Worm (Caenorhabditis elegans) whole organism, young adult: Measurements from ENCODE around the gene C04E6.4.

Experiments
- B0261.1 ChIP-seq: sonication (generic microtip); optimal IDR thresholded peaks from 2 replicates; lab custom pipeline; 2016; ENCODE audit warnings: mild to moderate bottlenecking, missing genetic modification characterization, moderate library complexity, missing compliant biosample characterization
- C17E4.6 ChIP-seq: fragments of 200-800 bp; sonication (Bioruptor generic); IDR thresholded peaks from 2 replicates; pipeline ENCODE4 v1.3.6; 2022; ENCODE audit warnings: missing genetic modification reagents, missing genetic modification characterization, missing compliant biosample characterization
- F10E7.11 ChIP-seq: sonication (generic microtip); optimal IDR thresholded peaks from 2 replicates; lab custom pipeline; 2017; ENCODE audit warnings: mild to moderate bottlenecking, missing genetic modification characterization, moderate library complexity, missing compliant biosample characterization
- F55B11.4 ChIP-seq: sonication (generic microtip); optimal IDR thresholded peaks from 2 replicates; lab custom pipeline; 2016; ENCODE audit warnings: missing compliant biosample characterization, missing genetic modification characterization, borderline replicate concordance; ENCODE audit not compliant: insufficient read depth
- F57C9.4 ChIP-seq: sonication (generic microtip); optimal IDR thresholded peaks from 2 replicates; lab custom pipeline; 2017; ENCODE audit warnings: mild to moderate bottlenecking, missing genetic modification characterization, missing compliant biosample characterization
- K11D2.4 ChIP-seq: fragments of 200-800 bp; sonication (Bioruptor generic); IDR thresholded peaks from 2 replicates; pipeline ENCODE4 v1.3.6; 2022; ENCODE audit warnings: missing genetic modification reagents, missing genetic modification characterization, missing compliant biosample characterization
- T26A5.8 ChIP-seq: sonication (generic microtip); optimal IDR thresholded peaks from 2 replicates; lab custom pipeline; 2016; ENCODE audit warnings: missing genetic modification characterization, missing compliant biosample characterization
- Y53F4B.3 ChIP-seq: fragments of 200-800 bp; sonication (Bioruptor generic); IDR thresholded peaks from 2 replicates; pipeline ENCODE4 v1.3.6; 2022; ENCODE audit warnings: missing genetic modification reagents, missing genetic modification characterization, missing compliant biosample characterization
- ZK185.1 ChIP-seq: sonication (generic microtip); optimal IDR thresholded peaks from 2 replicates; lab custom pipeline; 2016; ENCODE audit warnings: mild to moderate bottlenecking, missing genetic modification characterization, missing compliant biosample characterization; ENCODE audit not compliant: poor library complexity, severe bottlenecking
- attf-3 ChIP-seq: fragments of 200-800 bp; sonication (Bioruptor generic); conservative IDR thresholded peaks from 2 replicates; pipeline ENCODE4 v1.3.6; 2022; ENCODE audit warnings: missing genetic modification reagents, missing genetic modification characterization, missing compliant biosample characterization
- ceh-40 ChIP-seq: fragments of 200-800 bp; sonication (Bioruptor generic); IDR thresholded peaks from 2 replicates; pipeline ENCODE4 v1.3.6; 2022; ENCODE audit warnings: missing genetic modification characterization, missing compliant biosample characterization
- ceh-91 ChIP-seq: fragments of 200-800 bp; sonication (Bioruptor generic); IDR thresholded peaks from 2 replicates; pipeline ENCODE4 v1.3.6; 2022; ENCODE audit warnings: missing genetic modification reagents, missing genetic modification characterization, missing compliant biosample characterization
- die-1 ChIP-seq: sonication (generic microtip); optimal IDR thresholded peaks from 2 replicates; lab custom pipeline; 2016; ENCODE audit warnings: missing genotype, mild to moderate bottlenecking, missing genetic modification characterization, missing compliant biosample characterization
- hrde-1 ChIP-seq: sonication (generic microtip); optimal IDR thresholded peaks from 2 replicates; lab custom pipeline; 2016; ENCODE audit warnings: missing genetic modification characterization, mild to moderate bottlenecking, missing compliant biosample characterization, moderate library complexity, missing genotype, missing genetic modification reagents, borderline replicate concordance
- hsf-1 ChIP-seq: fragments of 200-800 bp; sonication (Bioruptor generic); IDR thresholded peaks from 2 replicates; pipeline ENCODE4 v1.3.6; 2022; ENCODE audit warnings: missing genetic modification reagents, missing genetic modification characterization, missing compliant biosample characterization
- let-526 ChIP-seq: fragments of 200-800 bp; sonication (Bioruptor generic); IDR thresholded peaks from 2 replicates; pipeline ENCODE4 v1.3.6; 2022; ENCODE audit warnings: missing genetic modification reagents, missing genetic modification characterization, missing compliant biosample characterization
- lir-1 ChIP-seq: fragments of 200-800 bp; sonication (Bioruptor generic); conservative IDR thresholded peaks from 2 replicates; pipeline ENCODE4 v1.3.6; 2022; ENCODE audit warnings: missing genetic modification reagents, missing genetic modification characterization, missing compliant biosample characterization
- lsy-27 ChIP-seq: sonication (generic microtip); optimal IDR thresholded peaks from 2 replicates; lab custom pipeline; 2017; ENCODE audit warnings: missing genetic modification characterization, mild to moderate bottlenecking, missing compliant biosample characterization, antibody characterized with exemption, missing genotype, borderline replicate concordance; ENCODE audit not compliant: insufficient read depth
- madf-6 ChIP-seq: fragments of 200-800 bp; sonication (Bioruptor generic); IDR thresholded peaks from 2 replicates; pipeline ENCODE4 v1.3.6; 2022; ENCODE audit warnings: missing genetic modification reagents, missing genetic modification characterization, missing compliant biosample characterization
- madf-8 ChIP-seq: fragments of 200-800 bp; sonication (Bioruptor generic); conservative IDR thresholded peaks from 2 replicates; pipeline ENCODE4 v1.3.6; 2022; ENCODE audit warnings: missing genetic modification reagents, missing genetic modification characterization, missing compliant biosample characterization
- mel-28 ChIP-seq: sonication (generic microtip); optimal IDR thresholded peaks from 2 replicates; lab custom pipeline; 2016; ENCODE audit warnings: borderline replicate concordance, mild to moderate bottlenecking, missing genetic modification characterization, missing compliant biosample characterization
- mes-4 ChIP-seq: sonication (generic microtip); optimal IDR thresholded peaks from 2 replicates; lab custom pipeline; 2016; ENCODE audit warnings: missing genotype, missing genetic modification characterization, missing compliant biosample characterization
- nfyb-1 ChIP-seq: fragments of 200-800 bp; sonication (Bioruptor generic); IDR thresholded peaks from 2 replicates; pipeline ENCODE4 v1.3.6; 2022; ENCODE audit warnings: missing genetic modification reagents, missing genetic modification characterization, missing compliant biosample characterization
- nhr-179 ChIP-seq: sonication (generic microtip); optimal IDR thresholded peaks from 2 replicates; lab custom pipeline; 2016; ENCODE audit warnings: mild to moderate bottlenecking, missing genetic modification characterization, missing compliant biosample characterization
- nhr-27 ChIP-seq: fragments of 200-800 bp; sonication (Bioruptor generic); optimal IDR thresholded peaks from 2 replicates; lab custom pipeline; 2018; ENCODE audit warnings: mild to moderate bottlenecking, missing genetic modification characterization, moderate library complexity, missing compliant biosample characterization
- nhr-80 ChIP-seq: sonication (generic microtip); optimal IDR thresholded peaks from 2 replicates; lab custom pipeline; 2016; ENCODE audit warnings: missing genetic modification characterization, missing compliant biosample characterization
- pbrm-1 ChIP-seq: fragments of 200-800 bp; sonication (Bioruptor generic); IDR thresholded peaks from 2 replicates; pipeline ENCODE4 v1.3.6; 2022; ENCODE audit warnings: missing genetic modification reagents, missing genetic modification characterization, missing compliant biosample characterization
- snpc-1.1 ChIP-seq: sonication (generic microtip); optimal IDR thresholded peaks from 2 replicates; lab custom pipeline; 2017; ENCODE audit warnings: missing genetic modification characterization, mild to moderate bottlenecking, missing compliant biosample characterization, antibody characterized with exemption, moderate library complexity, missing genotype, missing genetic modification reagents; ENCODE audit not compliant: insufficient read depth
- snpc-1.3 ChIP-seq: sonication (generic microtip); optimal IDR thresholded peaks from 2 replicates; lab custom pipeline; 2017; ENCODE audit warnings: missing genetic modification characterization, mild to moderate bottlenecking, missing compliant biosample characterization, antibody characterized with exemption, moderate library complexity, missing genotype, missing genetic modification reagents; ENCODE audit not compliant: insufficient read depth
- snpc-3.4 ChIP-seq: sonication (generic microtip); optimal IDR thresholded peaks from 2 replicates; lab custom pipeline; 2017; ENCODE audit warnings: missing genetic modification characterization, mild to moderate bottlenecking, missing compliant biosample characterization, antibody characterized with exemption, moderate library complexity, missing genotype, missing genetic modification reagents
- sptf-2 ChIP-seq: fragments of 200-800 bp; sonication (Bioruptor generic); optimal IDR thresholded peaks from 2 replicates; lab custom pipeline; 2018; ENCODE audit warnings: mild to moderate bottlenecking, missing genetic modification characterization, missing compliant biosample characterization
- xnd-1 ChIP-seq: sonication (generic microtip); optimal IDR thresholded peaks from 2 replicates; lab custom pipeline; 2016; ENCODE audit warnings: missing genotype, missing genetic modification reagents, missing genetic modification characterization, missing compliant biosample characterization
- zfh-2 ChIP-seq: fragments of 200-800 bp; sonication (Bioruptor generic); conservative IDR thresholded peaks from 2 replicates; pipeline ENCODE4 v1.3.6; 2022; ENCODE audit warnings: missing genetic modification reagents, missing genetic modification characterization, missing compliant biosample characterization
- zim-3 ChIP-seq: sonication (generic microtip); optimal IDR thresholded peaks from 2 replicates; lab custom pipeline; 2017; ENCODE audit warnings: mild to moderate bottlenecking, missing genetic modification characterization, moderate library complexity, missing compliant biosample characterization
- ztf-26 ChIP-seq: sonication (generic microtip); optimal IDR thresholded peaks from 2 replicates; lab custom pipeline; 2017; ENCODE audit warnings: missing genetic modification characterization, missing compliant biosample characterization
- ztf-3 ChIP-seq: fragments of 200-800 bp; sonication (Bioruptor generic); optimal IDR thresholded peaks from 2 replicates; lab custom pipeline; 2018; ENCODE audit warnings: mild to moderate bottlenecking, missing genetic modification characterization, missing compliant biosample characterization

C04E6.4 gene

DNA sequence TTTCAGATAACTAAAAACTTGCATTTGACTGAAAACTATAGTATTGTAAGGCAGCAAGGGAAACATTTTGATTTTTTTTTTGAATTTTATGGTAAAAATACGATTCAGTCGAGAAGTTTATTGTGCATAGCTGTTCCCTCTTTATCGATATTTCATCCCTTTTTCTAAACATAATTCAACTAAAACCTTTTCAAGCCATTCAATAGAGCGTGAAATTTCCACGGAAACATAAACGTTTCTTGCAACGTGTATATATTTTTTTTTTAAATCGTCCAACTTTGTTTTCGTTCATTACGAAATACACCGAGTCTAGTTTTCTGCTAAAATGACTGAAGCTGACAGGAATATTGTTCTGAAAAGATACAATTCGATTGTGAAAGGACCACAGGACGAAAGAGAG, 35.4 kb upstream of the C04E6.4 start, which contains the start of gene C02G6.2:
TSS of gene C02G6.2 (plus strand) at position 301 of the 400 bp plus-strand sequence.
- TF ChIP-seq xnd-1 (tag; lab: Kevin White, UChicago) = no peak
- TF ChIP-seq nhr-179 (tag; lab: Kevin White, UChicago) = no peak
- TF ChIP-seq ceh-91 (GFP tag; lab: Robert Waterston, UW) = no peak
- no peak for TF ChIP-seq snpc-1.1 (tag; lab: Kevin White, UChicago)
- TF ChIP-seq nhr-80 (tag; lab: Kevin White, UChicago) = no peak
- no peak for TF ChIP-seq ztf-26 (tag; lab: Kevin White, UChicago)
- no peak for TF ChIP-seq B0261.1 (tag; lab: Kevin White, UChicago)
- TF ChIP-seq ztf-3 (GFP tag; lab: Kevin White, UChicago) = no peak
- no peak for TF ChIP-seq zfh-2 (GFP tag; lab: Robert Waterston, UW)
- no peak for TF ChIP-seq sptf-2
- no peak for TF ChIP-seq F57C9.4 (tag; lab: Kevin White, UChicago)
- TF ChIP-seq nhr-27 (tag; lab: Kevin White, UChicago) = no peak
- no peak for TF ChIP-seq die-1 (tag; lab: Kevin White, UChicago)
- no peak for TF ChIP-seq C17E4.6 (GFP tag; lab: Robert Waterston, UW)
- no peak for TF ChIP-seq lir-1
- TF ChIP-seq hsf-1 (GFP tag; lab: Robert Waterston, UW) = no peak
- TF ChIP-seq F55B11.4 (tag; lab: Kevin White, UChicago) = no peak
- no peak for TF ChIP-seq madf-8
- TF ChIP-seq zim-3 = no peak

- no peak for TF ChIP-seq ceh-91 (GFP tag; lab: Robert Waterston, UW)
- TF ChIP-seq snpc-3.4 (tag; lab: Kevin White, UChicago) = no peak
- no peak for TF ChIP-seq let-526 (GFP tag; lab: Robert Waterston, UW)
- TF ChIP-seq ceh-40 (GFP tag; lab: Robert Waterston, UW) = no peak
Observed at ce11 chrV:5876966-5877365, 30.2 kb upstream of the C04E6.4 start.

ce11 chrV:5880064-5880463, 27.1 kb upstream of the C04E6.4 start, which contains the start of gene C02G6.3:
Gene C02G6.3, plus strand, starts transcription at chrV:5880364.
- TF ChIP-seq nfyb-1 (GFP tag; lab: Robert Waterston, UW) (no peak), attf-3 (no peak), hrde-1 (tag; lab: Kevin White, UChicago) (no peak), snpc-1.3 (tag; lab: Kevin White, UChicago) (no peak)

DNA sequence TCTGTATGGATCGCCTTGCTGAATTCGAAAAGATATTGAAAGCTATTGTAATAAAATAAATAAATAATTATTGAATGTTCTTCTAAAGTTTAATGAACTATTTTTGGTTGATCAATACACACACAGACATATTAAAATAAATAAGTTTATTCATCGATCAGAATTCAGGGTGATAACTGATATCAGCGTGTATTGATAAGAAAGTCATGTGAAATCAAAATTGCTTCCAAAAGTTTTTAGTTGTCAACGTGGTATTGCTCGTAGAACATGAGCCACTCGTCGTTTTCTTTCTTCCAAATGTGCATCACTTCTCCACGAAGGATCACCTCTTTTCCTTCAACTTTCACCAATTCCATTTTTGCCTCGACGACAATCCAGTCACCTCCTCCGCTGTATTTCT, 24.8 kb upstream of the C04E6.4 start:
- TF ChIP-seq nhr-179 (tag; lab: Kevin White, UChicago) (no peak), madf-6 (GFP tag; lab: Robert Waterston, UW) (no peak), ztf-26 (tag; lab: Kevin White, UChicago) (no peak), pbrm-1 (no peak), ZK185.1 (tag; lab: Kevin White, UChicago) (no peak), madf-8 (no peak), Y53F4B.3 (GFP tag; lab: Robert Waterston, UW) (no peak), sptf-2 (no peak), T26A5.8 (tag; lab: Kevin White, UChicago) (no peak), F10E7.11 (no peak), zfh-2 (GFP tag; lab: Robert Waterston, UW) (no peak), mel-28 (tag; lab: Kevin White, UChicago) (no peak), ceh-40 (GFP tag; lab: Robert Waterston, UW) (no peak), mes-4 (no peak), lsy-27 (no peak), K11D2.4 (GFP tag; lab: Robert Waterston, UW) (no peak)
- TF ChIP-seq, all 124 proteins: peak for 0
